6 worm cellular contexts compared by ENCODE assay signal in genomic region chrIII:3783914-3784313, ce11.
TF ChIP-seq lines count a peak whose summit lies in the region.

No protein-coding gene starts in this region.

TF ChIP-seq in whole organism, L1 larva, 84 proteins besides CTCF, POLR2A, EP300 and RAD21:
- TF ChIP-seq ceh-63 (GFP tag; optimal IDR thresholded peaks at IDR 0.05; lab: Kevin White, UChicago) (no peak), unc-30 (tag; optimal IDR thresholded peaks at IDR 0.05; lab: Kevin White, UChicago) (no peak), lin-14 (GFP tag; optimal IDR thresholded peaks at IDR 0.05; lab: Kevin White, UChicago) (peak; percentile 39), rnt-1 (tag; optimal IDR thresholded peaks at IDR 0.05; lab: Kevin White, UChicago) (peak; percentile 4)

TF ChIP-seq in whole organism, L2 larva, 48 proteins besides CTCF, POLR2A, EP300 and RAD21:
- no peak for TF ChIP-seq elt-1 (tag; optimal IDR thresholded peaks at IDR 0.05; lab: Kevin White, UChicago)
- TF ChIP-seq ceh-82 (tag; optimal IDR thresholded peaks at IDR 0.05; lab: Kevin White, UChicago) = no peak
- no peak for TF ChIP-seq ztf-11 (tag; optimal IDR thresholded peaks at IDR 0.05; lab: Kevin White, UChicago)
- TF ChIP-seq lin-11 (tag; optimal IDR thresholded peaks at IDR 0.05; lab: Kevin White, UChicago) = no peak
- peak; percentile 30 for TF ChIP-seq mab-5 (tag; optimal IDR thresholded peaks at IDR 0.05; lab: Kevin White, UChicago)

TF ChIP-seq in whole organism, L3 larva, 47 proteins besides CTCF, POLR2A, EP300 and RAD21:
- TF ChIP-seq nhr-12 (tag; optimal IDR thresholded peaks at IDR 0.05; lab: Kevin White, UChicago) (no peak), tbx-2 (tag; optimal IDR thresholded peaks at IDR 0.05; lab: Kevin White, UChicago) (no peak), elt-1 (tag; optimal IDR thresholded peaks at IDR 0.05; lab: Kevin White, UChicago) (peak; percentile 49), snpc-4 (tag; optimal IDR thresholded peaks at IDR 0.05; lab: Kevin White, UChicago) (no peak), unc-39 (tag; optimal IDR thresholded peaks at IDR 0.05; lab: Kevin White, UChicago) (no peak), lin-15B (tag; optimal IDR thresholded peaks at IDR 0.05; lab: Kevin White, UChicago) (no peak), lin-39 (tag; optimal IDR thresholded peaks at IDR 0.05; lab: Kevin White, UChicago) (peak; percentile 30), nhr-25 (tag; optimal IDR thresholded peaks at IDR 0.05; lab: Kevin White, UChicago) (no peak), elt-3 (tag; optimal IDR thresholded peaks at IDR 0.05; lab: Kevin White, UChicago) (no peak), nhr-23 (tag; optimal IDR thresholded peaks at IDR 0.05; lab: Kevin White, UChicago) (no peak), lsy-12 (tag; optimal IDR thresholded peaks at IDR 0.05; lab: Kevin White, UChicago) (no peak), nhr-43 (tag; optimal IDR thresholded peaks at IDR 0.05; lab: Kevin White, UChicago; ENCODE audit: poor library complexity, severe bottlenecking) (no peak)

TF ChIP-seq in whole organism, L4 larva, 104 proteins besides CTCF, POLR2A, EP300 and RAD21:
- TF ChIP-seq ZK337.2 (GFP tag; IDR thresholded peaks at IDR 0.05; lab: Robert Waterston, UW) (no peak), ceh-82 (tag; optimal IDR thresholded peaks at IDR 0.05; lab: Kevin White, UChicago) (no peak), mxl-3 (GFP tag; optimal IDR thresholded peaks at IDR 0.05; lab: Kevin White, UChicago) (no peak), unc-62 (GFP tag; optimal IDR thresholded peaks at IDR 0.05 in 1 of 2; lab: Kevin White, UChicago) (peak in 1 of 2 experiments; percentile 96), unc-62 (tag; optimal IDR thresholded peaks at IDR 0.05; lab: Kevin White, UChicago) (no peak), hlh-30 (tag; optimal IDR thresholded peaks at IDR 0.05; lab: Kevin White, UChicago; ENCODE audit: insufficient read depth) (peak; percentile 35), F37D6.2 (tag; optimal IDR thresholded peaks at IDR 0.05; lab: Kevin White, UChicago) (no peak), lin-1 (GFP tag; IDR thresholded peaks at IDR 0.05; lab: Robert Waterston, UW) (no peak), daf-12 (tag; optimal IDR thresholded peaks at IDR 0.05; lab: Kevin White, UChicago) (no peak)
TF ChIP-seq in whole organism, L4 larva: peak in this region for 2.

TF ChIP-seq in whole organism, late embryonic, 69 proteins besides CTCF, POLR2A, EP300 and RAD21:
- TF ChIP-seq madf-2 (tag; optimal IDR thresholded peaks at IDR 0.05; lab: Kevin White, UChicago) (no peak), pax-1 (tag; optimal IDR thresholded peaks at IDR 0.05; lab: Kevin White, UChicago) (no peak), pha-2 (tag; optimal IDR thresholded peaks at IDR 0.05; lab: Kevin White, UChicago) (no peak), K09A11.1 (tag; optimal IDR thresholded peaks at IDR 0.05; lab: Kevin White, UChicago; ENCODE audit: insufficient read depth) (no peak), unc-55 (GFP tag; optimal IDR thresholded peaks at IDR 0.05; lab: Kevin White, UChicago) (peak; percentile 37), ets-4 (tag; optimal IDR thresholded peaks at IDR 0.05; lab: Kevin White, UChicago) (no peak)
TF ChIP-seq in whole organism, late embryonic: peak in this region for 1.

TF ChIP-seq in whole organism, mixed stage, embryonic, 35 proteins besides CTCF, POLR2A, EP300 and RAD21:
- TF ChIP-seq mab-5 (tag; optimal IDR thresholded peaks at IDR 0.05; lab: Kevin White, UChicago) (no peak), sptf-1 (tag; optimal IDR thresholded peaks at IDR 0.05; lab: Kevin White, UChicago) (no peak), zip-8 (tag; optimal IDR thresholded peaks at IDR 0.05; lab: Kevin White, UChicago) (no peak), nhr-76 (tag; optimal IDR thresholded peaks at IDR 0.05; lab: Kevin White, UChicago) (no peak), unc-62 (GFP tag; optimal IDR thresholded peaks at IDR 0.05; lab: Kevin White, UChicago) (peak; percentile 5)
TF ChIP-seq in whole organism, mixed stage, embryonic: peak in this region for 1.
